Worm (Caenorhabditis elegans) whole organism, midembryonic: Measurements from ENCODE around the gene srb-12.

ENCODE experiments used
- T22C8.4 ChIP-seq: fragments of 200-800 bp; sonication (Bioruptor generic); IDR thresholded peaks from 2 replicates; pipeline ENCODE4 v1.3.6; 2022; ENCODE audit warnings: missing genetic modification characterization, missing compliant biosample characterization
- flt-1 ChIP-seq: fragments of 200-800 bp; sonication (Bioruptor generic); IDR thresholded peaks from 2 replicates; pipeline ENCODE4 v1.3.6; 2022; ENCODE audit warnings: missing genetic modification characterization, missing compliant biosample characterization
- klf-2 ChIP-seq: fragments of 200-800 bp; sonication (Bioruptor generic); conservative IDR thresholded peaks from 2 replicates; pipeline ENCODE4 v1.3.6; 2022; ENCODE audit warnings: missing genetic modification reagents, missing genetic modification characterization, missing compliant biosample characterization
- med-1 ChIP-seq: sonication (generic microtip); optimal IDR thresholded peaks from 2 replicates; lab custom pipeline; 2017; ENCODE audit warnings: missing genetic modification characterization, mild to moderate bottlenecking, missing compliant biosample characterization, antibody characterized with exemption, missing genetic modification reagents; ENCODE audit not compliant: insufficient read depth
- ref-1 ChIP-seq: fragments of 200-800 bp; sonication (Bioruptor generic); conservative IDR thresholded peaks from 2 replicates; pipeline ENCODE4 v1.3.6; 2022; ENCODE audit warnings: missing genetic modification reagents, missing genetic modification characterization, missing compliant biosample characterization
- tab-1 ChIP-seq: fragments of 200-800 bp; sonication (Bioruptor generic); IDR thresholded peaks from 2 replicates; pipeline ENCODE4 v1.3.6; 2022; ENCODE audit warnings: missing genetic modification characterization, missing compliant biosample characterization
- ztf-23 ChIP-seq: fragments of 200-800 bp; sonication (Bioruptor generic); IDR thresholded peaks from 2 replicates; pipeline ENCODE4 v1.3.6; 2022; ENCODE audit warnings: missing genetic modification reagents, missing genetic modification characterization, missing compliant biosample characterization
- ztf-29 ChIP-seq: fragments of 200-800 bp; sonication (Bioruptor generic); IDR thresholded peaks from 2 replicates; pipeline ENCODE4 v1.3.6; 2022; ENCODE audit warnings: missing genetic modification reagents, missing genetic modification characterization, missing compliant biosample characterization

DNA sequence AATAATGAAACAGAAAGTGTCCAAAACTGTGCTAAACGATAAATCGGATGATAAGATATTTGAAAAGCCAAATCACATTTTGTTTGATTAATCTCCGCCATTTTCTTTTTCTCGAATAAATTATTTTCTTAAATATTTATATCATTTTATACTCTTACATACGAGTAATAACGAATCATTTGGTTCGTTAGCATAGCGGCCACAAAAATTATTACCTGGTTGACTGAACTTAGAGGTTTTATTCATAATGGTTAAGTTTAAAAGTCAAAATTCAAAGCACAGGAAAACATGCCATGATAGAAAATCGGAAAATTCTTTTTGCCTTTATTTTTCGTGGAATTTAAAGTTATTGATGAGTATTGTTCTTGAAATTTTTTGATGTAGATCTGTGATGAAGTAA lies 8.8 kb upstream of the srb-12 start, which contains the start of gene srb-5:
- no peak for TF ChIP-seq ztf-29 (GFP tag; lab: Robert Waterston, UW)
- TF ChIP-seq ref-1 = no peak
- no peak for TF ChIP-seq ztf-23 (GFP tag; lab: Robert Waterston, UW)
- no peak for TF ChIP-seq flt-1
- TF ChIP-seq T22C8.4 (GFP tag; lab: Robert Waterston, UW) = no peak
- no peak for TF ChIP-seq klf-2 (GFP tag; lab: Robert Waterston, UW)
- no peak for TF ChIP-seq med-1 (GFP tag; lab: Kevin White, UChicago)
- no peak for TF ChIP-seq tab-1 (GFP tag; lab: Robert Waterston, UW)
